Worm (Caenorhabditis elegans): ENCODE measurements around the gene ggtb-1.

ggtb-1 gene

ce11 chrIII:7179538-7180301 lies 46.2 kb downstream of the ggtb-1 start, which contains the start of the genes rps-14 and rpl-36 (continued):
- TF ChIP-seq mes-2 (tag; optimal IDR thresholded peaks at IDR 0.05; ENCODE audit: poor library complexity, severe bottlenecking) (peak; percentile 92), nhr-102 (tag; optimal IDR thresholded peaks at IDR 0.05) (peak; percentile 75), pha-4 (GFP tag; IDR thresholded peaks at IDR 0.05) (peak; percentile 35; the same call in 1 of the 2 replicates), pha-4 (tag; optimal IDR thresholded peaks at IDR 0.05) (peak; percentile 92), ces-1 (GFP tag; optimal IDR thresholded peaks at IDR 0.05) (peak; percentile 12), daf-19 (GFP tag; conservative IDR thresholded peaks at IDR 0.05) (no peak), sdz-12 (GFP tag; optimal IDR thresholded peaks at IDR 0.05) (no peak), lim-7 (GFP tag; IDR thresholded peaks at IDR 0.05) (no peak), egl-43 (GFP tag; IDR thresholded peaks at IDR 0.05) (no peak), hlh-30 (tag; optimal IDR thresholded peaks at IDR 0.05; ENCODE audit: insufficient read depth) (peak; percentile 77), lir-3 (tag; optimal IDR thresholded peaks at IDR 0.05) (no peak), nhr-25 (tag; optimal IDR thresholded peaks at IDR 0.05; ENCODE audit: borderline replicate concordance, insufficient read depth) (peak; percentile 62), F44E2.7 (GFP tag; IDR thresholded peaks at IDR 0.05) (no peak), dmd-9 (GFP tag; IDR thresholded peaks at IDR 0.05) (no peak), ceh-20 (GFP tag; IDR thresholded peaks at IDR 0.05) (peak; percentile 63; the same call in 1 of the 2 replicates), nhr-10 (tag; optimal IDR thresholded peaks at IDR 0.05) (no peak), rbr-2 (tag; optimal IDR thresholded peaks at IDR 0.05) (peak; percentile 81), daf-16 (GFP tag; optimal IDR thresholded peaks at IDR 0.05) (peak in 1 of 2 experiments; percentile 33), daf-16 (tag; optimal IDR thresholded peaks at IDR 0.05) (peak; percentile 57), lin-38 (GFP tag; IDR thresholded peaks at IDR 0.05) (peak; percentile 86), ceh-62 (tag; optimal IDR thresholded peaks at IDR 0.05) (no peak), aly-2 (tag; optimal IDR thresholded peaks at IDR 0.05) (no peak), D1046.2 (GFP tag; IDR thresholded peaks at IDR 0.05) (no peak), lin-39 (tag; optimal IDR thresholded peaks at IDR 0.05) (no peak), attf-4 (tag; optimal IDR thresholded peaks at IDR 0.05) (no peak), php-3 (GFP tag; IDR thresholded peaks at IDR 0.05) (no peak), tra-1 (GFP tag; IDR thresholded peaks at IDR 0.05) (0 out of 2 replicates have a peak, but pooled peaks have one; percentile 42), fkh-10 (GFP tag; optimal IDR thresholded peaks at IDR 0.05) (peak; percentile 49), nhr-48 (tag; optimal IDR thresholded peaks at IDR 0.05) (peak; percentile 35), arid-1 (GFP tag; conservative IDR thresholded peaks at IDR 0.05) (0 out of 2 replicates have a peak, but pooled peaks have one; percentile 28), zag-1 (tag; optimal IDR thresholded peaks at IDR 0.05) (no peak), F10B5.3 (tag; optimal IDR thresholded peaks at IDR 0.05) (no peak), jun-1 (tag; optimal IDR thresholded peaks at IDR 0.05) (peak; percentile 21), Y5F2A.4 (GFP tag; optimal IDR thresholded peaks at IDR 0.05) (no peak), dpl-1 (GFP tag; optimal IDR thresholded peaks at IDR 0.05) (peak; percentile 89), gei-8 (GFP tag; optimal IDR thresholded peaks at IDR 0.05) (no peak), Y105C5A.15 (GFP tag; IDR thresholded peaks at IDR 0.05) (no peak), ctbp-1 (GFP tag; IDR thresholded peaks at IDR 0.05) (no peak), hif-1 (tag; optimal IDR thresholded peaks at IDR 0.05) (peak in 1 of 2 experiments; percentile 64), ama-1 (optimal IDR thresholded peaks at IDR 0.05) (peak; percentile 71), nhr-41 (GFP tag; IDR thresholded peaks at IDR 0.05) (no peak), mxl-3 (GFP tag; optimal IDR thresholded peaks at IDR 0.05) (no peak), snpc-4 (tag; optimal IDR thresholded peaks at IDR 0.05) (peak; percentile 17), fos-1 (tag; optimal IDR thresholded peaks at IDR 0.05) (no peak), aha-1 (tag) (peak; percentile 98), nhr-111 (GFP tag; optimal IDR thresholded peaks at IDR 0.05) (no peak), Y75B8A.6 (GFP tag; IDR thresholded peaks at IDR 0.05) (no peak), vab-7 (GFP tag; IDR thresholded peaks at IDR 0.05) (no peak), zip-11 (GFP tag; IDR thresholded peaks at IDR 0.05) (no peak), ZK546.5 (tag; optimal IDR thresholded peaks at IDR 0.05) (peak in 1 of 2 experiments; percentile 85)

Data from whole organism, L4 larva.